Worm (Caenorhabditis elegans): ENCODE measurements around the gene T05E12.6.

DNA sequence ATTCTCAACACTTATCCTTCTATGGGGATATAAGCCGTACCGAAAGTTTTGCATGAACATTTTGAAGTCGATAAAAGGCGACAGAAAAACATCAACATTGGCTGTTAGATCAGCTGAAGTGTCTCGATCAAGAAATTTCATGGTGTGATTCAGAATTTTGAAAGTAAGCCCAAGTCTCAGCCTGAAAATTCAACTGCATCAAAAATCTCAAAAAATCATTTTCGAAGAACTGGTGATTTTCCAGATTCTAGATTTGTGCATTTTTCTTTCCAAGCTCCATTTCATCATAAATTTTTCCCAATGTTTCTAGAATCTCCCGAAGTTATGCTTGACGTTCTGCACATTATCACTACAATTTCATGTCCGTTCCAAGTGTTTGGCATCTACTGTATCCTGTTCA, 24.6 kb downstream of the T05E12.6 start, which contains the start of gene srh-255:
- no peak for TF ChIP-seq ztf-11 (tag; optimal IDR thresholded peaks at IDR 0.05)
- no peak for TF ChIP-seq ztf-4 (tag; optimal IDR thresholded peaks at IDR 0.05)
- no peak for TF ChIP-seq nhr-28 (tag; optimal IDR thresholded peaks at IDR 0.05)

Data from whole organism, L3 larva.